Fruit fly (Drosophila melanogaster) whole organism, adult: ENCODE results near the gene dsh.

Experiments
- CG11617 ChIP-seq: fragments of 200-800 bp; sonication (Bioruptor generic); optimal IDR thresholded peaks from 2 replicates; lab custom pipeline; 2017; ENCODE audit warnings: mild to moderate bottlenecking, missing biosample characterization, missing genetic modification reagents, missing genetic modification characterization
- CG14711 ChIP-seq: fragments of 200-800 bp; sonication (Bioruptor generic); optimal IDR thresholded peaks from 2 replicates; lab custom pipeline; 2018; ENCODE audit warnings: missing biosample characterization, mild to moderate bottlenecking, missing genetic modification characterization, moderate library complexity
- CG5204 ChIP-seq: fragments of 200-800 bp; sonication (Bioruptor generic); optimal IDR thresholded peaks from 2 replicates; lab custom pipeline; 2016; ENCODE audit warnings: missing biosample characterization, missing genetic modification characterization
- CG7101 ChIP-seq: fragments of 200-800 bp; sonication (Bioruptor generic); optimal IDR thresholded peaks from 2 replicates; lab custom pipeline; 2018; ENCODE audit warnings: missing biosample characterization, mild to moderate bottlenecking, missing genetic modification characterization, moderate library complexity
- Clk ChIP-seq: fragments of 200-800 bp; sonication (Bioruptor generic); optimal IDR thresholded peaks from 2 replicates; lab custom pipeline; 2017; ENCODE audit warnings: missing biosample characterization, missing genetic modification characterization
- Crg-1 ChIP-seq: fragments of 200-800 bp; sonication (Bioruptor generic); optimal IDR thresholded peaks from 2 replicates; lab custom pipeline; 2016; ENCODE audit warnings: missing biosample characterization, missing genetic modification characterization
- Hr96 ChIP-seq: fragments of 200-800 bp; sonication (Bioruptor generic); optimal IDR thresholded peaks from 2 replicates; lab custom pipeline; 2016; ENCODE audit warnings: missing biosample characterization, missing genetic modification characterization
- Mnt ChIP-seq: fragments of 200-800 bp; sonication (Bioruptor generic); optimal IDR thresholded peaks from 2 replicates; lab custom pipeline; 2016; ENCODE audit warnings: missing biosample characterization, mild to moderate bottlenecking, missing genetic modification characterization
- bab1 ChIP-seq: fragments of 200-800 bp; sonication (Bioruptor generic); optimal IDR thresholded peaks from 3 replicates; lab custom pipeline; 2019; ENCODE audit warnings: missing biosample characterization, mild to moderate bottlenecking, missing genetic modification characterization, moderate library complexity
- cic ChIP-seq: fragments of 200-800 bp; sonication (Bioruptor generic); optimal IDR thresholded peaks from 2 replicates; lab custom pipeline; 2017; ENCODE audit warnings: missing biosample characterization, mild to moderate bottlenecking, missing genetic modification characterization, moderate library complexity
- ovo ChIP-seq: fragments of 200-800 bp; sonication (Bioruptor generic); optimal IDR thresholded peaks from 2 replicates; lab custom pipeline; 2016; ENCODE audit warnings: missing biosample characterization, missing genetic modification characterization
- tj ChIP-seq: fragments of 200-800 bp; sonication (Bioruptor generic); optimal IDR thresholded peaks from 3 replicates; lab custom pipeline; 2017; ENCODE audit warnings: missing biosample characterization, mild to moderate bottlenecking, missing genetic modification characterization, moderate library complexity

DNA sequence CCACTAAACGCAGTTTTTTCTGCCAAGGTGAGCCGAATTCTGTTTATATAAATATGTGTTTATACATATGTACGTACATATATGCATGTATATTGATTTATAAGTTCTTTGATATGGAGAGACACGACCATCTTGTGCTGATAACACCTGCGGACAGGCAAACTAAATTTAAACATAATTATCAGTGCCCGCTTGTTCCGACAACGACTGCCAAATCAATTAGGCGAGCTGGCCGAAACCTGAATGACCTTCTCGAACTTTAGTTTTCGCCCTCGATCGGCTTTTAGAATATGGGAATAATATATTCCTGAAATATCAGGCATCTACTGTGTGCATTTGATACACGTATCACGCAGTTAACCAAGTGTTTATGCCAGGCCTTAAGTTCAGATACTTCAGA, 12.9 kb upstream of the dsh start:
- no peak for TF ChIP-seq CG14711
- no peak for TF ChIP-seq cic (GFP tag; lab: Kevin White, UChicago)
- TF ChIP-seq ovo (GFP tag; lab: Kevin White, UChicago): no peak
- no peak for TF ChIP-seq CG5204 (GFP tag; lab: Kevin White, UChicago)
- TF ChIP-seq CG7101 (tag; lab: Kevin White, UChicago): no peak
- no peak for TF ChIP-seq Hr96 (GFP tag; lab: Kevin White, UChicago)
- TF ChIP-seq Clk (GFP tag; lab: Kevin White, UChicago): no peak
- TF ChIP-seq Crg-1 (GFP tag; lab: Kevin White, UChicago): no peak
- no peak for TF ChIP-seq CG11617 (GFP tag; lab: Kevin White, UChicago)
- TF ChIP-seq Mnt: no peak
- no peak for TF ChIP-seq tj (GFP tag; lab: Kevin White, UChicago)
- no peak for TF ChIP-seq bab1 (GFP tag; lab: Kevin White, UChicago)
